Fruit fly (Drosophila melanogaster) whole organism, prepupa: Measurements from ENCODE around the gene Hakai.
A peak's percentile ranks its signal among the peaks of the same experiment; 100 is the strongest.

ENCODE experiments used
- Blimp-1 ChIP-seq: fragments of 200-800 bp; sonication (Bioruptor generic); optimal IDR thresholded peaks from 3 replicates; lab custom pipeline; 2017; ENCODE audit warnings: missing biosample characterization, missing genetic modification characterization, mild to moderate bottlenecking, moderate library complexity, missing genetic modification reagents
- CG10669 ChIP-seq: fragments of 200-800 bp; sonication (Bioruptor generic); optimal IDR thresholded peaks from 3 replicates; lab custom pipeline; 2018; ENCODE audit warnings: missing biosample characterization, mild to moderate bottlenecking, missing genetic modification characterization, moderate library complexity
- CG11294 ChIP-seq: fragments of 200-800 bp; sonication (Bioruptor generic); IDR thresholded peaks from 2 replicates; pipeline ENCODE4 v1.3.6; 2022; ENCODE audit warnings: missing biosample characterization, missing genetic modification characterization
- CG11762 ChIP-seq: fragments of 200-800 bp; sonication (Bioruptor generic); optimal IDR thresholded peaks from 3 replicates; lab custom pipeline; 2016; ENCODE audit warnings: missing biosample characterization, missing genetic modification characterization; ENCODE audit not compliant: insufficient read depth
- CG15336 ChIP-seq: fragments of 200-800 bp; sonication (Bioruptor generic); IDR thresholded peaks from 2 replicates; pipeline ENCODE4 v1.3.6; 2022; ENCODE audit warnings: missing biosample characterization, missing genetic modification characterization
- CG3032 ChIP-seq: fragments of 200-800 bp; optimal IDR thresholded peaks from 2 replicates; lab custom pipeline; 2019; ENCODE audit warnings: missing biosample characterization, mild to moderate bottlenecking, missing genetic modification characterization, moderate library complexity
- CG31627 ChIP-seq: fragments of 200-800 bp; sonication (Bioruptor generic); optimal IDR thresholded peaks from 3 replicates; lab custom pipeline; 2016; ENCODE audit warnings: missing biosample characterization, missing genetic modification characterization
- CG32006 ChIP-seq: fragments of 200-800 bp; sonication (Bioruptor generic); optimal IDR thresholded peaks from 3 replicates; lab custom pipeline; 2017; ENCODE audit warnings: missing biosample characterization, mild to moderate bottlenecking, missing genetic modification characterization
- CG34406 ChIP-seq: fragments of 200-800 bp; sonication (Bioruptor generic); optimal IDR thresholded peaks from 3 replicates; lab custom pipeline; 2016; ENCODE audit warnings: missing biosample characterization, missing genetic modification characterization
- CG3919 ChIP-seq: fragments of 200-800 bp; sonication (Bioruptor generic); optimal IDR thresholded peaks from 3 replicates; lab custom pipeline; 2016; ENCODE audit warnings: missing biosample characterization, missing genetic modification characterization
- CG4318 ChIP-seq: fragments of 200-800 bp; sonication (Bioruptor generic); optimal IDR thresholded peaks from 3 replicates; lab custom pipeline; 2017; ENCODE audit warnings: missing biosample characterization, mild to moderate bottlenecking, missing genetic modification characterization
- CG6163 ChIP-seq: fragments of 200-800 bp; sonication (Bioruptor generic); IDR thresholded peaks from 3 replicates; pipeline ENCODE4 v1.3.6; 2022; ENCODE audit warnings: missing biosample characterization, missing genetic modification characterization
- CG6276 ChIP-seq: fragments of 200-800 bp; sonication (Bioruptor generic); optimal IDR thresholded peaks from 2 replicates; lab custom pipeline; 2017; ENCODE audit warnings: missing biosample characterization, mild to moderate bottlenecking, missing genetic modification characterization
- CG6808 ChIP-seq: fragments of 200-800 bp; sonication (Bioruptor generic); optimal IDR thresholded peaks from 3 replicates; lab custom pipeline; 2017; ENCODE audit warnings: missing biosample characterization, missing genetic modification characterization, mild to moderate bottlenecking, moderate library complexity, missing genetic modification reagents
- CG8119 ChIP-seq: fragments of 200-800 bp; sonication (Bioruptor generic); IDR thresholded peaks from 3 replicates; pipeline ENCODE4 v1.3.6; 2022; ENCODE audit warnings: missing biosample characterization, missing genetic modification characterization
- CG8319 ChIP-seq: fragments of 200-800 bp; sonication (Bioruptor generic); optimal IDR thresholded peaks from 3 replicates; lab custom pipeline; 2016; ENCODE audit warnings: missing biosample characterization, missing genetic modification characterization
- CG8632 ChIP-seq: fragments of 200-800 bp; sonication (Bioruptor generic); optimal IDR thresholded peaks from 3 replicates; lab custom pipeline; 2016; ENCODE audit warnings: missing biosample characterization, missing genetic modification characterization
- CG9139 ChIP-seq: fragments of 200-800 bp; sonication (Bioruptor generic); optimal IDR thresholded peaks from 3 replicates; lab custom pipeline; 2017; ENCODE audit warnings: missing biosample characterization, mild to moderate bottlenecking, missing genetic modification characterization
- Eip75B ChIP-seq: fragments of 200-800 bp; sonication (Bioruptor generic); optimal IDR thresholded peaks from 3 replicates; lab custom pipeline; 2016; ENCODE audit warnings: missing biosample characterization, missing genetic modification characterization
- Eip78C ChIP-seq: fragments of 200-800 bp; sonication (Bioruptor generic); peaks from one replicate; lab custom pipeline; 2016; ENCODE audit warnings: missing biosample characterization, missing genetic modification characterization
- Eip93F ChIP-seq: fragments of 200-800 bp; sonication (Bioruptor generic); optimal IDR thresholded peaks from 2 replicates; lab custom pipeline; 2016; ENCODE audit warnings: missing biosample characterization, mild to moderate bottlenecking, missing genetic modification characterization
- Ets21C ChIP-seq: fragments of 200-800 bp; sonication (Bioruptor generic); optimal IDR thresholded peaks from 3 replicates; lab custom pipeline; 2016; ENCODE audit warnings: missing biosample characterization, missing genetic modification characterization
- Ets96B ChIP-seq: fragments of 200-800 bp; optimal IDR thresholded peaks from 2 replicates; lab custom pipeline; 2019; ENCODE audit warnings: missing biosample characterization, mild to moderate bottlenecking, missing genetic modification characterization, moderate library complexity
- Hr38 ChIP-seq: sonication (Bioruptor generic); optimal IDR thresholded peaks from 2 replicates; lab custom pipeline; 2016; ENCODE audit warnings: missing biosample characterization, missing genetic modification characterization
- Hr39 ChIP-seq: fragments of 200-800 bp; sonication (Bioruptor generic); optimal IDR thresholded peaks from 2 replicates; lab custom pipeline; 2016; ENCODE audit warnings: missing biosample characterization, missing genetic modification characterization
- Hr4 ChIP-seq: fragments of 200-800 bp; sonication (Bioruptor generic); optimal IDR thresholded peaks from 3 replicates; lab custom pipeline; 2016; ENCODE audit warnings: missing biosample characterization, missing genetic modification characterization
- Lpt ChIP-seq: fragments of 200-800 bp; sonication (Bioruptor generic); optimal IDR thresholded peaks from 3 replicates; lab custom pipeline; 2016; ENCODE audit warnings: missing biosample characterization, missing genetic modification characterization
- Met ChIP-seq: fragments of 200-800 bp; sonication (Bioruptor generic); optimal IDR thresholded peaks from 3 replicates; lab custom pipeline; 2016; ENCODE audit warnings: missing biosample characterization, missing genetic modification characterization
- OdsH ChIP-seq: fragments of 200-800 bp; sonication (Bioruptor generic); optimal IDR thresholded peaks from 3 replicates; lab custom pipeline; 2016; ENCODE audit warnings: missing biosample characterization, missing genetic modification characterization
- Sox102F ChIP-seq: fragments of 200-800 bp; sonication (Bioruptor generic); optimal IDR thresholded peaks from 2 replicates; lab custom pipeline; 2016; ENCODE audit warnings: missing biosample characterization, mild to moderate bottlenecking, missing genetic modification characterization
- Sox14 ChIP-seq: fragments of 200-800 bp; sonication (Bioruptor generic); optimal IDR thresholded peaks from 3 replicates; lab custom pipeline; 2016; ENCODE audit warnings: missing biosample characterization, missing genetic modification characterization
- Sox15 ChIP-seq: fragments of 200-800 bp; sonication (Bioruptor generic); optimal IDR thresholded peaks from 3 replicates; lab custom pipeline; 2016; ENCODE audit warnings: missing biosample characterization, missing genetic modification characterization
- cyc ChIP-seq: fragments of 200-800 bp; sonication (Bioruptor generic); optimal IDR thresholded peaks from 3 replicates; lab custom pipeline; 2016; ENCODE audit warnings: missing biosample characterization, missing genetic modification characterization
- dsx ChIP-seq: fragments of 200-800 bp; optimal IDR thresholded peaks from 3 replicates; lab custom pipeline; 2019; ENCODE audit warnings: missing biosample characterization, mild to moderate bottlenecking, missing genetic modification characterization, moderate library complexity; ENCODE audit not compliant: poor library complexity, severe bottlenecking
- eg ChIP-seq: fragments of 200-800 bp; sonication (Bioruptor generic); IDR thresholded peaks from 3 replicates; pipeline ENCODE4 v1.3.6; 2022; ENCODE audit warnings: missing biosample characterization, missing genetic modification characterization
- esn ChIP-seq: fragments of 200-800 bp; sonication (Bioruptor generic); optimal IDR thresholded peaks from 2 replicates; lab custom pipeline; 2016; ENCODE audit warnings: missing biosample characterization, mild to moderate bottlenecking, missing genetic modification characterization, moderate library complexity
- fkh ChIP-seq: fragments of 200-800 bp; sonication (Bioruptor generic); optimal IDR thresholded peaks from 3 replicates; lab custom pipeline; 2017; ENCODE audit warnings: missing biosample characterization, mild to moderate bottlenecking, missing genetic modification characterization, moderate library complexity
- lz ChIP-seq: fragments of 200-800 bp; sonication (Bioruptor generic); optimal IDR thresholded peaks from 3 replicates; lab custom pipeline; 2016; ENCODE audit warnings: missing biosample characterization, missing genetic modification characterization
- pdm3 ChIP-seq: fragments of 200-800 bp; sonication (Bioruptor generic); optimal IDR thresholded peaks from 3 replicates; lab custom pipeline; 2016; ENCODE audit warnings: missing biosample characterization, missing genetic modification characterization
- salr ChIP-seq, 2 experiments: fragments of 200-800 bp; sonication (Bioruptor generic); optimal IDR thresholded peaks; 3 replicates each; lab custom pipeline; 2016 to 2018; ENCODE audit warnings: missing biosample characterization in 2 of 2, missing genetic modification characterization in 2 of 2, mild to moderate bottlenecking in 1 of 2
- ss ChIP-seq, 2 experiments: fragments of 200-800 bp; sonication (Bioruptor generic); optimal IDR thresholded peaks; 2 replicates in 1 of 2; 3 replicates in 1 of 2; lab custom pipeline; 2017 to 2018; ENCODE audit warnings: mild to moderate bottlenecking in 2 of 2, missing biosample characterization in 2 of 2, missing genetic modification characterization in 2 of 2, moderate library complexity in 1 of 2
- svp ChIP-seq: fragments of 200-800 bp; sonication (Bioruptor generic); peaks from one replicate; lab custom pipeline; 2016; ENCODE audit warnings: missing biosample characterization, missing genetic modification characterization
- vri ChIP-seq: fragments of 200-800 bp; sonication (Bioruptor generic); optimal IDR thresholded peaks from 3 replicates; lab custom pipeline; 2016; ENCODE audit warnings: missing biosample characterization, mild to moderate bottlenecking, missing genetic modification characterization

The Hakai gene

dm6 chr2L:19572496-19573317, 9.6 kb downstream of the Hakai start (continued):
- peak; percentile 88 for TF ChIP-seq CG6276
- peak; percentile 88 for TF ChIP-seq Ets21C (GFP tag; lab: Kevin White, UChicago)
- TF ChIP-seq Eip75B (GFP tag; lab: Kevin White, UChicago): peak; percentile 95
- peak; percentile 90 for TF ChIP-seq Eip93F
- TF ChIP-seq svp (GFP tag; lab: Kevin White, UChicago): peak; percentile 98
- TF ChIP-seq eg (GFP tag; lab: Robert Waterston, UW): peak; percentile 73
- TF ChIP-seq pdm3 (GFP tag; lab: Kevin White, UChicago): peak; percentile 96
- TF ChIP-seq Hr4 (GFP tag; lab: Kevin White, UChicago): peak; percentile 93
- peak; percentile 94 for TF ChIP-seq CG31627
- peak; percentile 93 for TF ChIP-seq CG4318 (GFP tag; lab: Kevin White, UChicago)
- TF ChIP-seq ss (GFP tag; optimal IDR thresholded peaks at IDR 0.05; lab: Kevin White, UChicago): peak; percentile 91 to 93
- peak; percentile 96 for TF ChIP-seq Sox14
- peak; percentile 97 for TF ChIP-seq dsx (GFP tag; lab: Kevin White, UChicago)
- TF ChIP-seq Blimp-1 (GFP tag; lab: Kevin White, UChicago): peak; percentile 81
- peak; percentile 92 for TF ChIP-seq CG6808 (GFP tag; lab: Kevin White, UChicago)
- peak; percentile 93 for TF ChIP-seq CG3919 (GFP tag; lab: Kevin White, UChicago)
- no peak for TF ChIP-seq Hr38 (GFP tag; lab: Kevin White, UChicago)
- peak; percentile 89 for TF ChIP-seq vri (GFP tag; lab: Kevin White, UChicago)
- peak; percentile 88 for TF ChIP-seq CG15336
- peak; percentile 87 for TF ChIP-seq CG34406 (GFP tag; lab: Kevin White, UChicago)
- TF ChIP-seq CG11294 (GFP tag; lab: Robert Waterston, UW): peak; percentile 52; the same call in 1 of the 2 replicates
- TF ChIP-seq CG3032 (tag; lab: Kevin White, UChicago): peak; percentile 95

dm6 chr2L:19571574-19572495, 10.4 kb downstream of the Hakai start:
- TF ChIP-seq CG9139 (peak; percentile 2), ss (GFP tag; optimal IDR thresholded peaks at IDR 0.05; lab: Kevin White, UChicago) (peak in 1 of 2 experiments; percentile 39), pdm3 (GFP tag; lab: Kevin White, UChicago) (no peak), vri (GFP tag; lab: Kevin White, UChicago) (peak; percentile 32), dsx (GFP tag; lab: Kevin White, UChicago) (peak; percentile 25), esn (GFP tag; lab: Kevin White, UChicago) (peak; percentile 2), CG3032 (tag; lab: Kevin White, UChicago) (peak; percentile 1), cyc (no peak), CG15336 (peak; percentile 9; the same call in 1 of the 2 replicates), lz (GFP tag; lab: Kevin White, UChicago) (no peak), Eip75B (GFP tag; lab: Kevin White, UChicago) (no peak), Sox15 (GFP tag; lab: Kevin White, UChicago) (no peak), Lpt (GFP tag; lab: Kevin White, UChicago) (peak; percentile 70), Ets96B (no peak), CG8632 (no peak), CG6163 (GFP tag; lab: Robert Waterston, UW) (peak; percentile 27; the same call in 1 of the 3 replicates), Eip78C (no peak), CG8319 (GFP tag; lab: Kevin White, UChicago) (no peak), CG11762 (GFP tag; lab: Kevin White, UChicago) (no peak), CG32006 (GFP tag; lab: Kevin White, UChicago) (no peak), Met (GFP tag; lab: Kevin White, UChicago) (peak; percentile 1), CG34406 (GFP tag; lab: Kevin White, UChicago) (no peak), Hr4 (GFP tag; lab: Kevin White, UChicago) (no peak), Sox14 (peak; percentile 55), Hr39 (GFP tag; lab: Kevin White, UChicago) (no peak), Hr38 (GFP tag; lab: Kevin White, UChicago) (no peak), Sox102F (GFP tag; lab: Kevin White, UChicago) (no peak), OdsH (no peak), fkh (GFP tag; lab: Kevin White, UChicago) (no peak), CG11294 (GFP tag; lab: Robert Waterston, UW) (no peak), CG10669 (GFP tag; lab: Kevin White, UChicago) (no peak), svp (GFP tag; lab: Kevin White, UChicago) (peak; percentile 84), salr (GFP tag; optimal IDR thresholded peaks at IDR 0.05; lab: Kevin White, UChicago) (peak in 1 of 2 experiments; percentile 24), CG8119 (GFP tag; lab: Robert Waterston, UW) (no peak), Ets21C (GFP tag; lab: Kevin White, UChicago) (no peak)
